Worm (Caenorhabditis elegans): ENCODE results near the gene F54F2.7.

- TF ChIP-seq ceh-36 (tag; optimal IDR thresholded peaks at IDR 0.05) (no peak), ama-1 (optimal IDR thresholded peaks at IDR 0.05) (no peak), tbx-11 (GFP tag; IDR thresholded peaks at IDR 0.05) (no peak), flt-1 (GFP tag; IDR thresholded peaks at IDR 0.05) (no peak), ets-7 (tag; optimal IDR thresholded peaks at IDR 0.05) (no peak), hmg-4 (GFP tag; optimal IDR thresholded peaks at IDR 0.05) (no peak), tra-4 (tag; optimal IDR thresholded peaks at IDR 0.05) (no peak), sea-1 (GFP tag; conservative IDR thresholded peaks at IDR 0.05) (no peak), ceh-13 (GFP tag; optimal IDR thresholded peaks at IDR 0.05) (no peak), hnd-1 (tag; optimal IDR thresholded peaks at IDR 0.05) (no peak), tbx-37 (GFP tag; conservative IDR thresholded peaks at IDR 0.05) (no peak)
Observed at ce11 chrIII:8767292-8767829, 39.8 kb downstream of the F54F2.7 start, which contains the start of gene mig-22.

All from whole organism, early embryonic.